Fruit fly (Drosophila melanogaster) whole organism, wandering third instar larva: ENCODE data around the gene GMF.

Source experiments
- CG32264 ChIP-seq: fragments of 200-800 bp; sonication (Bioruptor generic); optimal IDR thresholded peaks from 2 replicates; lab custom pipeline; 2016; ENCODE audit warnings: missing biosample characterization, missing genetic modification characterization
- CrebA ChIP-seq: fragments of 200-800 bp; sonication (Bioruptor generic); optimal IDR thresholded peaks from 2 replicates; lab custom pipeline; 2016; ENCODE audit warnings: missing biosample characterization, mild to moderate bottlenecking, missing genetic modification characterization, borderline replicate concordance
- Dif ChIP-seq: fragments of 200-275, 200-300 bp; sonication (Bioruptor generic); optimal IDR thresholded peaks from 2 replicates; lab custom pipeline; 2018; ENCODE audit warnings: missing biosample characterization, missing genetic modification characterization; ENCODE audit not compliant: partially characterized antibody
- HLH106 ChIP-seq: fragments of 200-800 bp; optimal IDR thresholded peaks from 3 replicates; lab custom pipeline; 2019; ENCODE audit warnings: missing biosample characterization, mild to moderate bottlenecking, missing genetic modification characterization, moderate library complexity
- Hnf4 ChIP-seq: fragments of 200-800 bp; sonication (Bioruptor generic); optimal IDR thresholded peaks from 2 replicates; lab custom pipeline; 2016; ENCODE audit warnings: missing biosample characterization, mild to moderate bottlenecking, missing genetic modification characterization
- Hr78 ChIP-seq: fragments of >200 bp; optimal IDR thresholded peaks from 2 replicates; lab custom pipeline; 2017; ENCODE audit warnings: missing biosample characterization, missing genetic modification characterization
- Hr83 ChIP-seq: fragments of 200-300 bp; sonication (Bioruptor generic); optimal IDR thresholded peaks from 2 replicates; lab custom pipeline; 2016; ENCODE audit warnings: missing biosample characterization, mild to moderate bottlenecking, missing genetic modification characterization, moderate library complexity; ENCODE audit not compliant: poor library complexity, severe bottlenecking
- Jra ChIP-seq: sonication (Bioruptor generic); optimal IDR thresholded peaks from 2 replicates; lab custom pipeline; 2016; ENCODE audit warnings: missing biosample characterization, missing genetic modification characterization
- Mio ChIP-seq: sonication (Bioruptor generic); optimal IDR thresholded peaks from 2 replicates; lab custom pipeline; 2016; ENCODE audit warnings: missing biosample characterization, missing genetic modification characterization
- N ChIP-seq: fragments of >200 bp; optimal IDR thresholded peaks from 2 replicates; lab custom pipeline; 2018; ENCODE audit warnings: missing biosample characterization, missing external identifiers, missing genetic modification characterization
- OdsH ChIP-seq: fragments of 200-800 bp; sonication (Bioruptor generic); optimal IDR thresholded peaks from 2 replicates; lab custom pipeline; 2016; ENCODE audit warnings: missing biosample characterization, mild to moderate bottlenecking, missing genetic modification characterization
- Rel ChIP-seq, 2 experiments: fragments of 200-800 bp; sonication (Bioruptor generic) in 1 of 2; optimal IDR thresholded peaks; 2 replicates in 1 of 2; 3 replicates in 1 of 2; lab custom pipeline; 2016 to 2019; ENCODE audit warnings: mild to moderate bottlenecking in 2 of 2, missing biosample characterization in 2 of 2, missing genetic modification characterization in 2 of 2, moderate library complexity in 1 of 2
- Sp1 ChIP-seq: fragments of 200-800 bp; sonication (Bioruptor generic); optimal IDR thresholded peaks from 3 replicates; lab custom pipeline; 2019; ENCODE audit warnings: missing biosample characterization, mild to moderate bottlenecking, missing genetic modification characterization, moderate library complexity
- Vsx2 ChIP-seq: fragments of 200-300, 225-300 bp; sonication (Bioruptor generic); optimal IDR thresholded peaks from 2 replicates; lab custom pipeline; 2018; ENCODE audit warnings: missing biosample characterization, missing genetic modification characterization; ENCODE audit not compliant: partially characterized antibody
- br ChIP-seq: fragments of 200-800 bp; sonication (Bioruptor generic); optimal IDR thresholded peaks from 2 replicates; lab custom pipeline; 2016; ENCODE audit warnings: missing biosample characterization, missing genetic modification characterization
- brk ChIP-seq: fragments of 200-800 bp; sonication (Bioruptor generic); optimal IDR thresholded peaks from 2 replicates; lab custom pipeline; 2016; ENCODE audit warnings: missing biosample characterization, mild to moderate bottlenecking, missing genetic modification characterization
- dl ChIP-seq, 2 experiments: fragments of 175-275, 200-275 bp in 1 of 2; fragments of 200-275 bp in 1 of 2; sonication (Bioruptor generic); optimal IDR thresholded peaks; lab custom pipeline; 2018; ENCODE audit warnings: mild to moderate bottlenecking in 2 of 2, missing biosample characterization in 2 of 2, missing genetic modification characterization in 2 of 2, moderate library complexity in 2 of 2; ENCODE audit not compliant: partially characterized antibody in 2 of 2, insufficient read depth in 1 of 2
- dmrt93B ChIP-seq: fragments of 200-800 bp; sonication (Bioruptor generic); optimal IDR thresholded peaks from 2 replicates; lab custom pipeline; 2018; ENCODE audit warnings: missing biosample characterization, mild to moderate bottlenecking, missing genetic modification characterization
- dsf ChIP-seq: sonication (Bioruptor generic); optimal IDR thresholded peaks from 2 replicates; lab custom pipeline; 2016; ENCODE audit warnings: missing biosample characterization, missing genetic modification characterization, borderline replicate concordance
- ey ChIP-seq: fragments of 200-800 bp; sonication (Bioruptor generic); optimal IDR thresholded peaks from 2 replicates; lab custom pipeline; 2016; ENCODE audit warnings: missing biosample characterization, missing genetic modification characterization
- foxo ChIP-seq, 2 experiments: fragments of 200-800 bp; sonication (Bioruptor generic); optimal IDR thresholded peaks; 2 replicates in 1 of 2; 3 replicates in 1 of 2; lab custom pipeline; 2016 to 2017; ENCODE audit warnings: missing biosample characterization in 2 of 2, missing genetic modification characterization in 2 of 2
- fru ChIP-seq: fragments of 200-800 bp; sonication (Bioruptor generic); optimal IDR thresholded peaks from 3 replicates; lab custom pipeline; 2016; ENCODE audit warnings: missing biosample characterization, mild to moderate bottlenecking, missing genetic modification characterization
- h ChIP-seq: fragments of 200-800 bp; sonication (Bioruptor generic); optimal IDR thresholded peaks from 3 replicates; lab custom pipeline; 2016; ENCODE audit warnings: missing biosample characterization, mild to moderate bottlenecking, missing genetic modification characterization
- jim ChIP-seq: fragments of 175-275, 200-325 bp; sonication (Bioruptor generic); optimal IDR thresholded peaks from 2 replicates; lab custom pipeline; 2016; ENCODE audit warnings: missing biosample characterization, mild to moderate bottlenecking, missing genetic modification characterization
- lola ChIP-seq: fragments of >200 bp; optimal IDR thresholded peaks from 2 replicates; lab custom pipeline; 2017; ENCODE audit warnings: missing biosample characterization, missing genetic modification characterization
- psq ChIP-seq: fragments of 200-800 bp; sonication (Bioruptor generic); optimal IDR thresholded peaks from 3 replicates; lab custom pipeline; 2017; ENCODE audit warnings: missing biosample characterization, mild to moderate bottlenecking, missing genetic modification characterization, moderate library complexity
- rgr ChIP-seq: fragments of 200-800 bp; sonication (Bioruptor generic); optimal IDR thresholded peaks from 3 replicates; lab custom pipeline; 2016; ENCODE audit warnings: missing biosample characterization, mild to moderate bottlenecking, missing genetic modification characterization
- sage ChIP-seq: fragments of 200-800 bp; sonication (Bioruptor generic); optimal IDR thresholded peaks from 2 replicates; lab custom pipeline; 2016; ENCODE audit warnings: missing biosample characterization, mild to moderate bottlenecking, missing genetic modification characterization
- sv ChIP-seq: fragments of 200-800 bp; sonication (Bioruptor generic); optimal IDR thresholded peaks from 3 replicates; lab custom pipeline; 2016; ENCODE audit warnings: missing biosample characterization, missing genetic modification characterization
- tai ChIP-seq: sonication (Bioruptor generic); optimal IDR thresholded peaks from 2 replicates; lab custom pipeline; 2016; ENCODE audit warnings: missing biosample characterization, missing genetic modification characterization

GMF gene

dm6 chr2L:16287602-16288392 is 15.0 kb downstream of the GMF start, which contains the start of the genes crp and pkaap (continued):
- TF ChIP-seq fru (GFP tag; lab: Kevin White, UChicago) (peak; percentile 73), br (peak; percentile 76), sv (GFP tag; lab: Kevin White, UChicago) (peak; percentile 93), CG32264 (peak; percentile 44), lola (GFP tag; lab: Kevin White, UChicago) (no peak), Vsx2 (GFP tag; lab: Kevin White, UChicago) (peak; percentile 98)

dm6 chr2L:16287006-16287601 is 15.7 kb downstream of the GMF start:
- TF ChIP-seq dl (GFP tag; optimal IDR thresholded peaks at IDR 0.05; lab: Kevin White, UChicago; ENCODE audit: insufficient read depth in 1 of 2, partially characterized antibody in 2 of 2) (peak in 1 of 2 experiments; percentile 18), tai (no peak)

dm6 chr2L:16286360-16287005 is 16.3 kb downstream of the GMF start:
- TF ChIP-seq rgr (GFP tag; lab: Kevin White, UChicago): peak; percentile 70
- peak; percentile 72 for TF ChIP-seq brk (GFP tag; lab: Kevin White, UChicago)
- TF ChIP-seq CG32264: peak; percentile 40
- TF ChIP-seq sv (GFP tag; lab: Kevin White, UChicago): peak; percentile 41
- no peak for TF ChIP-seq Mio (GFP tag; lab: Kevin White, UChicago)
- TF ChIP-seq h (GFP tag; lab: Kevin White, UChicago): peak; percentile 63
- TF ChIP-seq HLH106 (tag; lab: Kevin White, UChicago): peak; percentile 59
- peak; percentile 72 for TF ChIP-seq br
- peak; percentile 69 for TF ChIP-seq fru (GFP tag; lab: Kevin White, UChicago)
- no peak for TF ChIP-seq Vsx2 (GFP tag; lab: Kevin White, UChicago)
- TF ChIP-seq CrebA (GFP tag; lab: Kevin White, UChicago): peak; percentile 86
- TF ChIP-seq psq (GFP tag; lab: Kevin White, UChicago): peak; percentile 93
- peak; percentile 82 for TF ChIP-seq Dif (GFP tag; lab: Kevin White, UChicago)
- TF ChIP-seq N (GFP tag; lab: Kevin White, UChicago): no peak
- peak; percentile 50 for TF ChIP-seq Jra (GFP tag; lab: Kevin White, UChicago)
- TF ChIP-seq OdsH (GFP tag; lab: Kevin White, UChicago): peak; percentile 47
- TF ChIP-seq dl (GFP tag; optimal IDR thresholded peaks at IDR 0.05; lab: Kevin White, UChicago; ENCODE audit: insufficient read depth in 1 of 2, partially characterized antibody in 2 of 2): peak; percentile 53 to 72
- TF ChIP-seq dsf (GFP tag; lab: Kevin White, UChicago): peak; percentile 42
- no peak for TF ChIP-seq jim (GFP tag; lab: Kevin White, UChicago)
- TF ChIP-seq Hr83 (GFP tag; lab: Kevin White, UChicago): peak; percentile 57
- peak; percentile 61 to 74 for TF ChIP-seq foxo (GFP tag; optimal IDR thresholded peaks at IDR 0.05; lab: Kevin White, UChicago)
- no peak for TF ChIP-seq Hr78 (GFP tag; lab: Kevin White, UChicago)
- TF ChIP-seq sage (GFP tag; lab: Kevin White, UChicago): peak; percentile 70
- TF ChIP-seq tai: no peak
- peak; percentile 17 for TF ChIP-seq Hnf4
- no peak for TF ChIP-seq Rel (GFP tag; optimal IDR thresholded peaks at IDR 0.05; lab: Kevin White, UChicago)
- peak; percentile 44 for TF ChIP-seq Rel (tag; optimal IDR thresholded peaks at IDR 0.05; lab: Kevin White, UChicago)
- TF ChIP-seq Sp1: peak; percentile 51
- TF ChIP-seq dmrt93B (GFP tag; lab: Kevin White, UChicago): peak; percentile 21
- peak; percentile 46 for TF ChIP-seq ey (GFP tag; lab: Kevin White, UChicago)
